Fruit fly (Drosophila melanogaster): ENCODE data around the gene Gcn2.

Gcn2 gene

DNA sequence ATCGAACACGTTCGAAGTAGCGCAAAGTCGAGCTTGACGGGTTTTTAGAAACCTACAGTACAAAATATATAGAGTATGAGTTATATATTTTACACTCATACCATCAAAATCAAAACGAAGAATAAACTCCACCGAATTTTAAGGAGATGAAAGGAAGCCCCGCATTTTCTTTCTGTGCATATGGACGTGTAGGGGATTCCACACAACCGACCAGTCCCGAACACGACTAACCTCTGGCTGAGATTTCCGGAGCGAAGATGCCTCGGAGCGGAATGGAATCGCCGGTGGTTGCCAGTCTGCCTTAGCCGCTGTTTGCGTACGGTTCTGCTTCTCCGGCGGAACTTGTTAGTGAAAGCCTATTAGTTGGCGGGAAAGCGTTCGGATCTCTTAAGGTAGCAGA, 11.4 kb upstream of the Gcn2 start (continued):
- TF ChIP-seq B-H1 (GFP tag; IDR thresholded peaks at IDR 0.05) (peak; percentile 96), oc (tag; optimal IDR thresholded peaks at IDR 0.05) (peak; percentile 96), CG1529 (GFP tag; optimal IDR thresholded peaks at IDR 0.05) (peak; percentile 91), Optix (GFP tag; IDR thresholded peaks at IDR 0.05) (peak; percentile 97), Awh (GFP tag; IDR thresholded peaks at IDR 0.05) (peak; percentile 96), Dp (GFP tag; optimal IDR thresholded peaks at IDR 0.05) (peak; percentile 20), dati (GFP tag; IDR thresholded peaks at IDR 0.05) (peak; percentile 91), Dip2 (GFP tag; IDR thresholded peaks at IDR 0.05) (peak; percentile 74), ems (GFP tag; optimal IDR thresholded peaks at IDR 0.05) (peak; percentile 99), CG11504 (tag; optimal IDR thresholded peaks at IDR 0.05) (peak; percentile 96), knrl (GFP tag; IDR thresholded peaks at IDR 0.05; ENCODE audit: partially characterized antibody) (no peak; the same call in 2 of the 3 replicates), sr (GFP tag; IDR thresholded peaks at IDR 0.05) (peak; percentile 95), E2f2 (GFP tag; IDR thresholded peaks at IDR 0.05) (peak; percentile 79), Sox100B (GFP tag; optimal IDR thresholded peaks at IDR 0.05) (peak; percentile 93), Hey (tag; optimal IDR thresholded peaks at IDR 0.05) (peak; percentile 70), CG15514 (GFP tag; optimal IDR thresholded peaks at IDR 0.05) (peak; percentile 92), NC2β (GFP tag; optimal IDR thresholded peaks at IDR 0.05) (peak; percentile 95), kay (GFP tag; optimal IDR thresholded peaks at IDR 0.05) (peak; percentile 97), Spps (tag; optimal IDR thresholded peaks at IDR 0.05) (peak; percentile 87), vvl (GFP tag; IDR thresholded peaks at IDR 0.05) (peak; percentile 99), pum (GFP tag; optimal IDR thresholded peaks at IDR 0.05) (peak; percentile 99), CG2116 (GFP tag; optimal IDR thresholded peaks at IDR 0.05) (peak; percentile 74), lbe (GFP tag; optimal IDR thresholded peaks at IDR 0.05) (peak; percentile 98), CG8388 (GFP tag; optimal IDR thresholded peaks at IDR 0.05) (peak; percentile 96), CG17359 (tag; optimal IDR thresholded peaks at IDR 0.05) (peak; percentile 97), CG8359 (GFP tag; optimal IDR thresholded peaks at IDR 0.05; ENCODE audit: borderline replicate concordance) (peak; percentile 81), ac (GFP tag; optimal IDR thresholded peaks at IDR 0.05) (peak; percentile 57), CkIIα-i1 (GFP tag; IDR thresholded peaks at IDR 0.05) (peak; percentile 83; the same call in 1 of the 2 replicates), row (GFP tag; IDR thresholded peaks at IDR 0.05) (peak; percentile 98), Usf (GFP tag; optimal IDR thresholded peaks at IDR 0.05) (peak; percentile 96), eve (GFP tag; optimal IDR thresholded peaks at IDR 0.05) (peak in 1 of 2 experiments; percentile 94), CG12391 (tag; optimal IDR thresholded peaks at IDR 0.05) (peak; percentile 97), eyg (GFP tag; optimal IDR thresholded peaks at IDR 0.05) (peak; percentile 98), tna (GFP tag; IDR thresholded peaks at IDR 0.05; ENCODE audit: partially characterized antibody) (peak; percentile 34; the same call in 1 of the 2 replicates), disco-r (GFP tag; optimal IDR thresholded peaks at IDR 0.05) (peak; percentile 95), shn (GFP tag; optimal IDR thresholded peaks at IDR 0.05) (peak; percentile 98), Nf-YC (tag; optimal IDR thresholded peaks at IDR 0.05) (peak; percentile 84), CG4360 (GFP tag; IDR thresholded peaks at IDR 0.05) (peak; percentile 79), usp (GFP tag; optimal IDR thresholded peaks at IDR 0.05) (no peak), aop (GFP tag; IDR thresholded peaks at IDR 0.05) (peak; percentile 81), sna (GFP tag; IDR thresholded peaks at IDR 0.05; ENCODE audit: partially characterized antibody) (no peak), lilli (GFP tag; optimal IDR thresholded peaks at IDR 0.05) (peak; percentile 99), Bteb2 (GFP tag; optimal IDR thresholded peaks at IDR 0.05) (peak; percentile 97), dysf (GFP tag; IDR thresholded peaks at IDR 0.05) (peak; percentile 99), CG10321 (GFP tag; IDR thresholded peaks at IDR 0.05) (peak; percentile 74), CG7987 (GFP tag; optimal IDR thresholded peaks at IDR 0.05) (peak; percentile 90), sd (tag; optimal IDR thresholded peaks at IDR 0.05) (peak; percentile 91), CG1602 (GFP tag; optimal IDR thresholded peaks at IDR 0.05) (peak; percentile 95), C15 (GFP tag; IDR thresholded peaks at IDR 0.05) (peak; percentile 93), gsb-n (tag; optimal IDR thresholded peaks at IDR 0.05) (peak; percentile 97), CG10654 (GFP tag; optimal IDR thresholded peaks at IDR 0.05) (peak; percentile 96)

Data from whole organism, embryonic.